Worm (Caenorhabditis elegans): ENCODE data around the gene nep-21.
"Not testable (repeated sequence)": the region's sequence is repeated elsewhere in the genome, so short reads cannot be mapped to it uniquely, and the experiment has no call there.

Gene nep-21

ce11 chrV:14212813-14213212 is 13.5 kb downstream of the nep-21 start (continued):
- TF ChIP-seq ama-1 (optimal IDR thresholded peaks at IDR 0.05) (no peak), nhr-10 (tag; optimal IDR thresholded peaks at IDR 0.05) (no peak), sma-3 (GFP tag; optimal IDR thresholded peaks at IDR 0.05) (no peak), sem-4 (tag; optimal IDR thresholded peaks at IDR 0.05) (no peak), lin-13 (GFP tag; optimal IDR thresholded peaks at IDR 0.05) (no peak), aly-2 (tag; optimal IDR thresholded peaks at IDR 0.05) (no peak)

- TF ChIP-seq nhr-129 (tag; optimal IDR thresholded peaks at IDR 0.05) (no peak), unc-62 (GFP tag; optimal IDR thresholded peaks at IDR 0.05) (no peak), nhr-77 (tag; optimal IDR thresholded peaks at IDR 0.05) (no peak), C34F6.9 (tag; optimal IDR thresholded peaks at IDR 0.05) (no peak)
Measured at ce11 chrV:14210743-14211142, 15.5 kb downstream of the nep-21 start, which contains the start of gene str-230. str-230 (minus strand) TSS chrV:14210843.

- not testable (repeated sequence) for TF ChIP-seq ceh-82, skn-1, nhr-11 (tag; optimal IDR thresholded peaks at IDR 0.05)
Measured at ce11 chrV:14205214-14205613, 21.1 kb downstream of the nep-21 start, which contains the start of gene T16A9.3. T16A9.3 (plus strand) TSS chrV:14205514.

ce11 chrV:14200086-14200485 is 26.2 kb downstream of the nep-21 start:
- TF ChIP-seq ztf-4 (tag; optimal IDR thresholded peaks at IDR 0.05) (peak; percentile 92), egl-27 (tag; optimal IDR thresholded peaks at IDR 0.05) (peak; percentile 90), snpc-4 (tag; optimal IDR thresholded peaks at IDR 0.05) (peak; percentile 65), nhr-6 (tag; optimal IDR thresholded peaks at IDR 0.05) (no peak), unc-55 (GFP tag; optimal IDR thresholded peaks at IDR 0.05) (peak; percentile 97), sem-4 (tag; optimal IDR thresholded peaks at IDR 0.05) (peak; percentile 81), mab-5 (tag; optimal IDR thresholded peaks at IDR 0.05) (peak; percentile 66), dmd-4 (tag; optimal IDR thresholded peaks at IDR 0.05) (no peak), sma-3 (GFP tag; optimal IDR thresholded peaks at IDR 0.05) (peak; percentile 91), lin-11 (tag; optimal IDR thresholded peaks at IDR 0.05) (peak; percentile 77), R02D3.7 (tag; optimal IDR thresholded peaks at IDR 0.05) (no peak), fos-1 (tag; optimal IDR thresholded peaks at IDR 0.05) (peak; percentile 91), elt-1 (tag; optimal IDR thresholded peaks at IDR 0.05) (no peak), nhr-237 (tag; optimal IDR thresholded peaks at IDR 0.05) (no peak), nhr-77 (tag; optimal IDR thresholded peaks at IDR 0.05) (peak; percentile 26), F13H6.1 (tag; optimal IDR thresholded peaks at IDR 0.05) (peak; percentile 94), unc-62 (GFP tag; optimal IDR thresholded peaks at IDR 0.05) (peak; percentile 19), nhr-12 (tag; optimal IDR thresholded peaks at IDR 0.05) (peak; percentile 30), mbf-1 (tag; optimal IDR thresholded peaks at IDR 0.05) (no peak), skn-1 (tag; optimal IDR thresholded peaks at IDR 0.05) (peak; percentile 40), lsy-2 (tag; optimal IDR thresholded peaks at IDR 0.05) (peak; percentile 74 to 90), peb-1 (tag; optimal IDR thresholded peaks at IDR 0.05) (no peak), nhr-10 (tag; optimal IDR thresholded peaks at IDR 0.05) (peak; percentile 87), nhr-21 (tag; optimal IDR thresholded peaks at IDR 0.05) (peak; percentile 90), elt-3 (tag; optimal IDR thresholded peaks at IDR 0.05) (no peak), blmp-1 (tag; optimal IDR thresholded peaks at IDR 0.05; ENCODE audit: insufficient read depth) (peak; percentile 66), ceh-82 (tag; optimal IDR thresholded peaks at IDR 0.05) (peak; percentile 74), Y55F3AM.14 (GFP tag; optimal IDR thresholded peaks at IDR 0.05) (peak; percentile 73), crh-2 (tag; optimal IDR thresholded peaks at IDR 0.05) (peak; percentile 94), zag-1 (tag; optimal IDR thresholded peaks at IDR 0.05) (peak; percentile 95), nhr-129 (tag; optimal IDR thresholded peaks at IDR 0.05) (peak; percentile 97), ama-1 (optimal IDR thresholded peaks at IDR 0.05) (peak; percentile 68), aly-2 (tag; optimal IDR thresholded peaks at IDR 0.05) (no peak), nhr-11 (tag; optimal IDR thresholded peaks at IDR 0.05) (peak; percentile 55), ceh-16 (tag; optimal IDR thresholded peaks at IDR 0.05) (no peak), sma-9 (GFP tag; optimal IDR thresholded peaks at IDR 0.05) (peak; percentile 94), sma-9 (tag; optimal IDR thresholded peaks at IDR 0.05) (no peak), lin-39 (tag; optimal IDR thresholded peaks at IDR 0.05) (no peak), nhr-25 (tag; optimal IDR thresholded peaks at IDR 0.05) (peak; percentile 88), gmeb-1 (tag; optimal IDR thresholded peaks at IDR 0.05) (peak; percentile 79), C34F6.9 (tag; optimal IDR thresholded peaks at IDR 0.05) (peak; percentile 97), ztf-11 (tag; optimal IDR thresholded peaks at IDR 0.05) (no peak), lin-13 (GFP tag; optimal IDR thresholded peaks at IDR 0.05) (peak; percentile 78), unc-39 (tag; optimal IDR thresholded peaks at IDR 0.05) (no peak), mdl-1 (tag; optimal IDR thresholded peaks at IDR 0.05) (peak; percentile 79 to 86), nhr-23 (tag; optimal IDR thresholded peaks at IDR 0.05) (no peak), ZK546.5 (tag; optimal IDR thresholded peaks at IDR 0.05) (no peak)
